Worm (Caenorhabditis elegans): ENCODE results near the gene C50C3.19.

Gene C50C3.19

ce11 chrIII:8163788-8164423 lies 26.7 kb upstream of the C50C3.19 start, which contains the start of gene prp-8:
Gene prp-8, plus strand, starts transcription at chrIII:8164373.
- TF ChIP-seq nhr-237 (tag; optimal IDR thresholded peaks at IDR 0.05), result no peak
- TF ChIP-seq nhr-10 (tag; optimal IDR thresholded peaks at IDR 0.05), result peak; percentile 59
- TF ChIP-seq lin-39 (tag; optimal IDR thresholded peaks at IDR 0.05), result no peak
- TF ChIP-seq skn-1 (tag; optimal IDR thresholded peaks at IDR 0.05), result no peak
- peak; percentile 97 for TF ChIP-seq unc-55 (GFP tag; optimal IDR thresholded peaks at IDR 0.05)
- TF ChIP-seq lin-13 (GFP tag; optimal IDR thresholded peaks at IDR 0.05), result peak; percentile 91
- TF ChIP-seq mdl-1 (tag; optimal IDR thresholded peaks at IDR 0.05), result peak in 1 of 2 experiments; percentile 38
- TF ChIP-seq ztf-4 (tag; optimal IDR thresholded peaks at IDR 0.05), result peak; percentile 78
- TF ChIP-seq unc-39 (tag; optimal IDR thresholded peaks at IDR 0.05), result no peak
- TF ChIP-seq egl-27 (tag; optimal IDR thresholded peaks at IDR 0.05), result peak; percentile 50
- peak; percentile 72 for TF ChIP-seq fos-1 (tag; optimal IDR thresholded peaks at IDR 0.05)
- no peak for TF ChIP-seq peb-1 (tag; optimal IDR thresholded peaks at IDR 0.05)
- peak; percentile 48 for TF ChIP-seq ama-1 (optimal IDR thresholded peaks at IDR 0.05)
- no peak for TF ChIP-seq nhr-77 (tag; optimal IDR thresholded peaks at IDR 0.05)
- TF ChIP-seq nhr-11 (tag; optimal IDR thresholded peaks at IDR 0.05), result no peak
- TF ChIP-seq dmd-4 (tag; optimal IDR thresholded peaks at IDR 0.05), result no peak
- TF ChIP-seq R02D3.7 (tag; optimal IDR thresholded peaks at IDR 0.05), result no peak
- peak; percentile 94 for TF ChIP-seq ZK546.5 (tag; optimal IDR thresholded peaks at IDR 0.05)
- no peak for TF ChIP-seq unc-62 (GFP tag; optimal IDR thresholded peaks at IDR 0.05)
- TF ChIP-seq elt-1 (tag; optimal IDR thresholded peaks at IDR 0.05), result no peak
- peak; percentile 90 for TF ChIP-seq nhr-129 (tag; optimal IDR thresholded peaks at IDR 0.05)
- TF ChIP-seq ztf-11 (tag; optimal IDR thresholded peaks at IDR 0.05), result no peak
- peak; percentile 88 for TF ChIP-seq F13H6.1 (tag; optimal IDR thresholded peaks at IDR 0.05)
- TF ChIP-seq C34F6.9 (tag; optimal IDR thresholded peaks at IDR 0.05), result peak; percentile 96
- TF ChIP-seq crh-2 (tag; optimal IDR thresholded peaks at IDR 0.05), result peak; percentile 95
- TF ChIP-seq sem-4 (tag; optimal IDR thresholded peaks at IDR 0.05), result peak; percentile 91
- TF ChIP-seq sma-3 (GFP tag; optimal IDR thresholded peaks at IDR 0.05), result peak; percentile 87
- TF ChIP-seq aly-2 (tag; optimal IDR thresholded peaks at IDR 0.05), result no peak
- peak; percentile 82 for TF ChIP-seq blmp-1 (tag; optimal IDR thresholded peaks at IDR 0.05; ENCODE audit: insufficient read depth)
- peak; percentile 88 for TF ChIP-seq sma-9 (GFP tag; optimal IDR thresholded peaks at IDR 0.05)
- TF ChIP-seq sma-9 (tag; optimal IDR thresholded peaks at IDR 0.05), result no peak
- TF ChIP-seq ztf-1 (GFP tag; conservative IDR thresholded peaks at IDR 0.05), result no peak
- TF ChIP-seq nhr-25 (tag; optimal IDR thresholded peaks at IDR 0.05), result peak; percentile 91
- TF ChIP-seq mab-5 (tag; optimal IDR thresholded peaks at IDR 0.05), result peak; percentile 79
- TF ChIP-seq alr-1 (tag; optimal IDR thresholded peaks at IDR 0.05), result no peak
- TF ChIP-seq nhr-21 (tag; optimal IDR thresholded peaks at IDR 0.05), result peak; percentile 71
- peak; percentile 65 for TF ChIP-seq zag-1 (tag; optimal IDR thresholded peaks at IDR 0.05)
- peak; percentile 85 for TF ChIP-seq ceh-16 (tag; optimal IDR thresholded peaks at IDR 0.05)
- no peak for TF ChIP-seq nhr-23 (tag; optimal IDR thresholded peaks at IDR 0.05)
- peak; percentile 96 to 99 for TF ChIP-seq lsy-2 (tag; optimal IDR thresholded peaks at IDR 0.05)
- TF ChIP-seq gmeb-1 (tag; optimal IDR thresholded peaks at IDR 0.05), result peak; percentile 88
- no peak for TF ChIP-seq snpc-4 (tag; optimal IDR thresholded peaks at IDR 0.05)
- no peak for TF ChIP-seq Y55F3AM.14 (GFP tag; optimal IDR thresholded peaks at IDR 0.05)
- TF ChIP-seq elt-3 (tag; optimal IDR thresholded peaks at IDR 0.05), result no peak
- no peak for TF ChIP-seq mbf-1 (tag; optimal IDR thresholded peaks at IDR 0.05)
- no peak for TF ChIP-seq nhr-12 (tag; optimal IDR thresholded peaks at IDR 0.05)
- peak; percentile 94 for TF ChIP-seq lin-11 (tag; optimal IDR thresholded peaks at IDR 0.05)
- TF ChIP-seq ceh-82 (tag; optimal IDR thresholded peaks at IDR 0.05), result peak; percentile 30
- no peak for TF ChIP-seq nhr-6 (tag; optimal IDR thresholded peaks at IDR 0.05)
